Worm (Caenorhabditis elegans) whole organism, midembryonic: ENCODE results near the gene Y39F10C.1.

Experiments used
- T22C8.4 ChIP-seq: fragments of 200-800 bp; sonication (Bioruptor generic); IDR thresholded peaks from 2 replicates; pipeline ENCODE4 v1.3.6; 2022; ENCODE audit warnings: missing genetic modification characterization, missing compliant biosample characterization
- cog-1 ChIP-seq: sonication (generic microtip); optimal IDR thresholded peaks from 2 replicates; lab custom pipeline; 2016; ENCODE audit warnings: missing genetic modification characterization, missing compliant biosample characterization
- flt-1 ChIP-seq: fragments of 200-800 bp; sonication (Bioruptor generic); IDR thresholded peaks from 2 replicates; pipeline ENCODE4 v1.3.6; 2022; ENCODE audit warnings: missing genetic modification characterization, missing compliant biosample characterization
- med-1 ChIP-seq: sonication (generic microtip); optimal IDR thresholded peaks from 2 replicates; lab custom pipeline; 2017; ENCODE audit warnings: missing genetic modification characterization, mild to moderate bottlenecking, missing compliant biosample characterization, antibody characterized with exemption, missing genetic modification reagents; ENCODE audit not compliant: insufficient read depth
- ref-1 ChIP-seq: fragments of 200-800 bp; sonication (Bioruptor generic); conservative IDR thresholded peaks from 2 replicates; pipeline ENCODE4 v1.3.6; 2022; ENCODE audit warnings: missing genetic modification reagents, missing genetic modification characterization, missing compliant biosample characterization

DNA sequence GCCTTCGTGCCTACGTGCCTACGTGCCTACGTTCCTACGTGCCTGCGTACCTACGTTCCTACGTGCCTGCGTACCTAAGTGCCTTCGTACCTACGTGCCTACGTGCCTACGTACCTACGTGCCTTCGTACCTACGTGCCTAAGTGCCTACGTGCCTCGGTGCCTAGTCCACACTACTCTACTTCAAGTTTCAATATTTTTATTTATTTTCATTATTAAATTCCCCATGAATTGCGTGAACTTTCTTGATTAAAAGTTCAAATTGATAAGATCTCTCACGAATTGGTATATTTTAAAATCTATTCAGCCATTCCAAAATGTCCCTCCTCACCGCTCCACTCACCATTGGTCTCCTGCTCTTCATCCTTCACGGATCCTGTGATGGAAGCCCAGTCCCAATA is 1.3 kb upstream of the Y39F10C.1 start, which contains the start of gene Y39F10C.3:
- TF ChIP-seq flt-1: no peak
- no peak for TF ChIP-seq cog-1 (tag; lab: Kevin White, UChicago)
- no peak for TF ChIP-seq ref-1 (GFP tag; lab: Robert Waterston, UW)
- no peak for TF ChIP-seq med-1 (GFP tag; lab: Kevin White, UChicago)
- no peak for TF ChIP-seq T22C8.4 (GFP tag; lab: Robert Waterston, UW)
